Worm (Caenorhabditis elegans) whole organism, L4/young adult: Measurements from ENCODE around the gene nhr-51.

Source experiments
- W03F9.2 ChIP-seq: fragments of 150-350 bp; optimal IDR thresholded peaks from 2 replicates; lab custom pipeline; 2014; ENCODE audit warnings: missing biosample characterization, missing genetic modification characterization
- him-1 ChIP-seq: sonication (generic microtip); optimal IDR thresholded peaks from 2 replicates; lab custom pipeline; 2016; ENCODE audit warnings: missing genotype, missing genetic modification reagents, missing genetic modification characterization, missing compliant biosample characterization

- TF ChIP-seq W03F9.2 (tag; lab: Kevin White, UChicago): no peak
- TF ChIP-seq him-1: no peak
Measured at ce11 chrV:15650167-15650566, 23.6 kb upstream of the nhr-51 start, which contains the start of gene sru-42.
